Fruit fly (Drosophila melanogaster): Measurements from ENCODE around the gene Hyls1.

The Hyls1 gene

DNA sequence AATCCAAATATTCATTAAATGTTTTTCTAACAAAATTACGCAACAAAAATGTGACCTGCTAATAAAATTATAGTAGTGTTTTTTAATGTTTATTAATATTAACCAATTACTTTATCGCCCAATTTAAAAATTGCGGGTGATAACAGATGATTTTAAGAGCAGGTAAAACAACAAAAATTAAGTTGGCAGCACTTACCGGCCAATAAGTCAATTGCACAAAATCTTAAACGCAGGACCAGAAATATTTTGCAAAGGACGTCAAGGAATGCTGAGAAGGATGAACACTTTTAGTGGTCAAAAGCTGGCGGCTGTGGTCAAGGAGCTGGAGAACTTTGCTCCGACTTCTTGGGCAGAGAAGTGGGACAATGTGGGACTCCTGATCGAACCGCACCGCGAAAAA lies 25.5 kb downstream of the Hyls1 start, which contains the start of gene CG4278:
Gene CG4278 (plus strand): TSS at position 178 of the 400 bp plus-strand sequence.
- TF ChIP-seq cic (GFP tag; optimal IDR thresholded peaks at IDR 0.05): no peak
- TF ChIP-seq Crg-1 (GFP tag; optimal IDR thresholded peaks at IDR 0.05): no peak
- no peak for TF ChIP-seq bab1 (GFP tag; optimal IDR thresholded peaks at IDR 0.05)
- no peak for TF ChIP-seq toe (GFP tag; optimal IDR thresholded peaks at IDR 0.05)
- TF ChIP-seq Clk (GFP tag; optimal IDR thresholded peaks at IDR 0.05): no peak
- TF ChIP-seq tj (GFP tag; optimal IDR thresholded peaks at IDR 0.05): no peak
- no peak for TF ChIP-seq pad (GFP tag; optimal IDR thresholded peaks at IDR 0.05)
- no peak for TF ChIP-seq CG14711 (tag; optimal IDR thresholded peaks at IDR 0.05)
- TF ChIP-seq CG7101 (tag; optimal IDR thresholded peaks at IDR 0.05): no peak
- no peak for TF ChIP-seq CG5204 (GFP tag; optimal IDR thresholded peaks at IDR 0.05)
- TF ChIP-seq kay (GFP tag; ENCODE audit: borderline replicate concordance): no peak

dm6 chr2L:16325515-16326257 lies 26.7 kb downstream of the Hyls1 start, which contains the start of gene cact:
TSS of gene cact (minus strand) at chr2L:16326207.
- TF ChIP-seq bab1 (GFP tag; optimal IDR thresholded peaks at IDR 0.05): peak; percentile 94
- peak; percentile 94 for TF ChIP-seq CG11617 (GFP tag; optimal IDR thresholded peaks at IDR 0.05)
- TF ChIP-seq kay (GFP tag; ENCODE audit: borderline replicate concordance): peak; percentile 98
- peak; percentile 97 for TF ChIP-seq toe (GFP tag; optimal IDR thresholded peaks at IDR 0.05)
- TF ChIP-seq ovo (GFP tag; optimal IDR thresholded peaks at IDR 0.05): peak; percentile 76
- peak; percentile 91 for TF ChIP-seq CG14711 (tag; optimal IDR thresholded peaks at IDR 0.05)
- peak; percentile 94 for TF ChIP-seq Mnt (GFP tag; optimal IDR thresholded peaks at IDR 0.05)
- TF ChIP-seq CG5204 (GFP tag; optimal IDR thresholded peaks at IDR 0.05): peak; percentile 95
- peak; percentile 95 for TF ChIP-seq CG7101 (tag; optimal IDR thresholded peaks at IDR 0.05)
- TF ChIP-seq CG12768 (GFP tag; optimal IDR thresholded peaks at IDR 0.05): peak; percentile 88
- peak; percentile 57 for TF ChIP-seq Clk (GFP tag; optimal IDR thresholded peaks at IDR 0.05)
- peak; percentile 69 for TF ChIP-seq Crg-1 (GFP tag; optimal IDR thresholded peaks at IDR 0.05)
- TF ChIP-seq cnc (optimal IDR thresholded peaks at IDR 0.05): no peak
- peak; percentile 68 for TF ChIP-seq pad (GFP tag; optimal IDR thresholded peaks at IDR 0.05)
- peak; percentile 94 for TF ChIP-seq Hr96 (GFP tag; optimal IDR thresholded peaks at IDR 0.05)
- TF ChIP-seq CG1620 (GFP tag; optimal IDR thresholded peaks at IDR 0.05): peak; percentile 94
- peak; percentile 91 for TF ChIP-seq CG33017 (tag; optimal IDR thresholded peaks at IDR 0.05)
- TF ChIP-seq tj (GFP tag; optimal IDR thresholded peaks at IDR 0.05): peak; percentile 81
- peak; percentile 86 for TF ChIP-seq cic (GFP tag; optimal IDR thresholded peaks at IDR 0.05)
- peak; percentile 92 for TF ChIP-seq CG7045 (GFP tag; optimal IDR thresholded peaks at IDR 0.05)

dm6 chr2L:16324833-16325232 lies 27.6 kb downstream of the Hyls1 start:
- TF ChIP-seq CG7045 (GFP tag; optimal IDR thresholded peaks at IDR 0.05) (no peak), cnc (optimal IDR thresholded peaks at IDR 0.05) (no peak), CG14711 (tag; optimal IDR thresholded peaks at IDR 0.05) (no peak), CG7101 (tag; optimal IDR thresholded peaks at IDR 0.05) (no peak), cic (GFP tag; optimal IDR thresholded peaks at IDR 0.05) (peak; percentile 30), CG5204 (GFP tag; optimal IDR thresholded peaks at IDR 0.05) (no peak), Clk (GFP tag; optimal IDR thresholded peaks at IDR 0.05) (peak; percentile 13), Crg-1 (GFP tag; optimal IDR thresholded peaks at IDR 0.05) (peak; percentile 38), pad (GFP tag; optimal IDR thresholded peaks at IDR 0.05) (peak; percentile 88), tj (GFP tag; optimal IDR thresholded peaks at IDR 0.05) (peak; percentile 83), toe (GFP tag; optimal IDR thresholded peaks at IDR 0.05) (peak; percentile 30), CG11617 (GFP tag; optimal IDR thresholded peaks at IDR 0.05) (no peak), kay (GFP tag; ENCODE audit: borderline replicate concordance) (no peak), bab1 (GFP tag; optimal IDR thresholded peaks at IDR 0.05) (no peak), Hr96 (GFP tag; optimal IDR thresholded peaks at IDR 0.05) (peak; percentile 22), CG12768 (GFP tag; optimal IDR thresholded peaks at IDR 0.05) (peak; percentile 72), CG33017 (tag; optimal IDR thresholded peaks at IDR 0.05) (peak; percentile 41), Mnt (GFP tag; optimal IDR thresholded peaks at IDR 0.05) (peak; percentile 23), CG1620 (GFP tag; optimal IDR thresholded peaks at IDR 0.05) (peak; percentile 6), ovo (GFP tag; optimal IDR thresholded peaks at IDR 0.05) (peak; percentile 86)

dm6 chr2L:16323544-16323943 lies 28.9 kb downstream of the Hyls1 start:
- TF ChIP-seq CG7101 (tag; optimal IDR thresholded peaks at IDR 0.05): no peak
- TF ChIP-seq bab1 (GFP tag; optimal IDR thresholded peaks at IDR 0.05): no peak
- no peak for TF ChIP-seq Hr96 (GFP tag; optimal IDR thresholded peaks at IDR 0.05)
- TF ChIP-seq CG14711 (tag; optimal IDR thresholded peaks at IDR 0.05): no peak
- no peak for TF ChIP-seq cic (GFP tag; optimal IDR thresholded peaks at IDR 0.05)
- TF ChIP-seq pad (GFP tag; optimal IDR thresholded peaks at IDR 0.05): no peak
- no peak for TF ChIP-seq CG1620 (GFP tag; optimal IDR thresholded peaks at IDR 0.05)
- no peak for TF ChIP-seq ovo (GFP tag; optimal IDR thresholded peaks at IDR 0.05)
- TF ChIP-seq toe (GFP tag; optimal IDR thresholded peaks at IDR 0.05): no peak
- no peak for TF ChIP-seq Crg-1 (GFP tag; optimal IDR thresholded peaks at IDR 0.05)
- no peak for TF ChIP-seq Clk (GFP tag; optimal IDR thresholded peaks at IDR 0.05)
- TF ChIP-seq CG12768 (GFP tag; optimal IDR thresholded peaks at IDR 0.05): no peak
- TF ChIP-seq CG7045 (GFP tag; optimal IDR thresholded peaks at IDR 0.05): no peak

- TF ChIP-seq cnc (optimal IDR thresholded peaks at IDR 0.05) (no peak), Hr96 (GFP tag; optimal IDR thresholded peaks at IDR 0.05) (no peak), CG1620 (GFP tag; optimal IDR thresholded peaks at IDR 0.05) (no peak), kay (GFP tag; ENCODE audit: borderline replicate concordance) (peak; percentile 22), ovo (GFP tag; optimal IDR thresholded peaks at IDR 0.05) (no peak), CG5204 (GFP tag; optimal IDR thresholded peaks at IDR 0.05) (no peak), CG7045 (GFP tag; optimal IDR thresholded peaks at IDR 0.05) (no peak)
These were observed 30.4 kb downstream of the Hyls1 start for dm6 chr2L:16321872-16322631.

Data from whole organism, adult.